Worm (Caenorhabditis elegans) whole organism, early embryonic: ENCODE results near the gene try-4.

ENCODE experiments used
- aly-1 ChIP-seq: sonication (generic microtip); optimal IDR thresholded peaks from 2 replicates; lab custom pipeline; 2016; ENCODE audit warnings: missing genetic modification characterization, missing compliant biosample characterization
- ama-1 ChIP-seq: fragments of 150-350 bp; optimal IDR thresholded peaks from 2 replicates; lab custom pipeline; 2014
- ceh-13 ChIP-seq: fragments of 200-800 bp; sonication (Bioruptor generic); optimal IDR thresholded peaks from 2 replicates; lab custom pipeline; 2018; ENCODE audit warnings: mild to moderate bottlenecking, missing genetic modification characterization, missing compliant biosample characterization
- flt-1 ChIP-seq: fragments of 200-800 bp; sonication (Bioruptor generic); IDR thresholded peaks from 2 replicates; pipeline ENCODE4 v1.3.6; 2022; ENCODE audit warnings: missing genetic modification characterization, missing compliant biosample characterization
- hnd-1 ChIP-seq: sonication (generic microtip); optimal IDR thresholded peaks from 2 replicates; lab custom pipeline; 2016; ENCODE audit warnings: missing genetic modification characterization, missing compliant biosample characterization
- tbx-37 ChIP-seq: fragments of 200-800 bp; sonication (Bioruptor generic); conservative IDR thresholded peaks from 2 replicates; pipeline ENCODE4 v1.3.6; 2022; ENCODE audit warnings: missing genetic modification reagents, missing genetic modification characterization, missing compliant biosample characterization
- tra-4 ChIP-seq: sonication (generic microtip); optimal IDR thresholded peaks from 2 replicates; lab custom pipeline; 2017; ENCODE audit warnings: missing genetic modification characterization, missing compliant biosample characterization

DNA sequence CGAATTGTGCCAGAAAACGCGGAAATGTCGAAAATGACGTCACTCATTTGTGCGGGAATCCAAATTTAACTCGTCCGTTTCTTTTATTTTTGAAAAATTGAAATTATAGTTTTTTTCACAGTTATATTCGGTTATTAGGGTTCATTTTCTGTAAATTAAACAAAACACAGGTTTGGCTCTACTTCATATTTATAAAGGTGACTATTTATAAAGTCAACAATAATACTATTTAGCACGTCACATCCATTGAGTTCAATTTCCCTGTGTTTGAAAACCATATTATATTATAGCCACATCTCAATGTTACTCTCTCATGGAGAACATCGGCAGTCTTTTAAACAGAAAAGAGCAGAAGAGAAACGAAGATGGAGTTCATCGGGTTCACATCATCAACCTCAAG, 1.7 kb upstream of the try-4 start, which contains the start of gene twk-35:
- TF ChIP-seq ama-1 (lab: Kevin White, UChicago) (no peak), flt-1 (GFP tag; lab: Robert Waterston, UW) (no peak), tbx-37 (GFP tag; lab: Robert Waterston, UW) (no peak), aly-1 (tag; lab: Kevin White, UChicago) (no peak), hnd-1 (no peak), tra-4 (tag; lab: Kevin White, UChicago) (no peak), ceh-13 (GFP tag; lab: Kevin White, UChicago) (no peak)
